Fruit fly (Drosophila melanogaster) whole organism, embryonic: ENCODE results near the gene TTLL5.

Experiments used
- CG10267 ChIP-seq: fragments of 200-800 bp; sonication (Bioruptor generic); optimal IDR thresholded peaks from 2 replicates; lab custom pipeline; 2018; ENCODE audit warnings: missing biosample characterization, mild to moderate bottlenecking, missing genetic modification characterization, moderate library complexity
- CG10321 ChIP-seq: fragments of 200-800 bp; sonication (Bioruptor generic); IDR thresholded peaks from 2 replicates; pipeline ENCODE4 v1.3.6; 2022; ENCODE audit warnings: missing biosample characterization, missing genetic modification characterization
- CG10462 ChIP-seq: fragments of 200-800 bp; sonication (Bioruptor generic); optimal IDR thresholded peaks from 2 replicates; lab custom pipeline; 2016; ENCODE audit warnings: missing biosample characterization, missing genetic modification characterization
- CG12299 ChIP-seq: fragments of 200-800 bp; sonication (Bioruptor generic); optimal IDR thresholded peaks from 2 replicates; lab custom pipeline; 2018; ENCODE audit warnings: missing biosample characterization, mild to moderate bottlenecking, missing genetic modification characterization
- CG13775 ChIP-seq: fragments of 200-800 bp; sonication (Bioruptor generic); optimal IDR thresholded peaks from 3 replicates; lab custom pipeline; 2017; ENCODE audit warnings: missing biosample characterization, mild to moderate bottlenecking, missing genetic modification characterization
- CG15479 ChIP-seq: fragments of 200-800 bp; sonication (Bioruptor generic); optimal IDR thresholded peaks from 3 replicates; lab custom pipeline; 2019; ENCODE audit warnings: missing biosample characterization, mild to moderate bottlenecking, missing genetic modification characterization, moderate library complexity
- CG15601 ChIP-seq: fragments of 200-800 bp; sonication (Bioruptor generic); optimal IDR thresholded peaks from 3 replicates; lab custom pipeline; 2019; ENCODE audit warnings: missing biosample characterization, mild to moderate bottlenecking, missing genetic modification characterization, moderate library complexity
- CG17186 ChIP-seq: fragments of 200-800 bp; sonication (Bioruptor generic); optimal IDR thresholded peaks from 3 replicates; lab custom pipeline; 2017; ENCODE audit warnings: missing biosample characterization, missing genetic modification reagents, missing genetic modification characterization
- CG17385 ChIP-seq: fragments of 200-800 bp; sonication (Bioruptor generic); optimal IDR thresholded peaks from 3 replicates; lab custom pipeline; 2018; ENCODE audit warnings: missing biosample characterization, mild to moderate bottlenecking, missing genetic modification characterization
- CG1832 ChIP-seq: fragments of 200-800 bp; sonication (Bioruptor generic); optimal IDR thresholded peaks from 2 replicates; lab custom pipeline; 2017; ENCODE audit warnings: missing biosample characterization, mild to moderate bottlenecking, missing genetic modification characterization, inconsistent platforms
- CG2120 ChIP-seq: fragments of 200-800 bp; sonication (Bioruptor generic); optimal IDR thresholded peaks from 3 replicates; lab custom pipeline; 2016; ENCODE audit warnings: missing biosample characterization, missing genetic modification characterization
- CG2129 ChIP-seq: fragments of 200-800 bp; sonication (Bioruptor generic); IDR thresholded peaks from 2 replicates; pipeline ENCODE4 v1.3.6; 2022; ENCODE audit warnings: missing biosample characterization, missing genetic modification characterization; ENCODE audit not compliant: partially characterized antibody
- CG3847 ChIP-seq: fragments of 200-800 bp; sonication (Bioruptor generic); IDR thresholded peaks from 2 replicates; pipeline ENCODE4 v1.3.6; 2022; ENCODE audit warnings: missing biosample characterization, missing genetic modification characterization
- CG6854 ChIP-seq: fragments of 200-800 bp; sonication (Bioruptor generic); optimal IDR thresholded peaks from 3 replicates; lab custom pipeline; 2017; ENCODE audit warnings: missing biosample characterization, mild to moderate bottlenecking, missing genetic modification characterization
- CG9437 ChIP-seq: fragments of 200-800 bp; sonication (Bioruptor generic); optimal IDR thresholded peaks from 2 replicates; lab custom pipeline; 2018; ENCODE audit warnings: missing biosample characterization, mild to moderate bottlenecking, missing genetic modification characterization
- CG9876 ChIP-seq: fragments of 200-800 bp; sonication (Bioruptor generic); optimal IDR thresholded peaks from 2 replicates; lab custom pipeline; 2016; ENCODE audit warnings: missing biosample characterization, missing genetic modification characterization
- Chrac-16 ChIP-seq: fragments of 200-800 bp; sonication (Bioruptor generic); optimal IDR thresholded peaks from 3 replicates; lab custom pipeline; 2016; ENCODE audit warnings: missing biosample characterization, missing genetic modification characterization
- Dip2 ChIP-seq: fragments of 200-800 bp; sonication (Bioruptor generic); IDR thresholded peaks from 2 replicates; pipeline ENCODE4 v1.3.6; 2022; ENCODE audit warnings: missing biosample characterization, missing genetic modification characterization
- Dp ChIP-seq: fragments of 200-800 bp; sonication (Bioruptor generic); optimal IDR thresholded peaks from 2 replicates; lab custom pipeline; 2018; ENCODE audit warnings: missing biosample characterization, mild to moderate bottlenecking, missing genetic modification characterization, moderate library complexity
- E2f2 ChIP-seq: fragments of 200-800 bp; sonication (Bioruptor generic); IDR thresholded peaks from 2 replicates; pipeline ENCODE4 v1.3.6; 2022; ENCODE audit warnings: missing biosample characterization, missing genetic modification characterization
- ERR ChIP-seq: fragments of 200-800 bp; sonication (Bioruptor generic); optimal IDR thresholded peaks from 2 replicates; lab custom pipeline; 2016; ENCODE audit warnings: missing biosample characterization, missing genetic modification characterization
- Ets65A ChIP-seq: fragments of 200-800 bp; sonication (Bioruptor generic); peaks from one replicate; lab custom pipeline; 2016; ENCODE audit warnings: missing biosample characterization, missing genetic modification characterization
- GATAe ChIP-seq: fragments of 200-800 bp; sonication (Bioruptor generic); conservative IDR thresholded peaks from 2 replicates; pipeline ENCODE4 v1.3.6; 2022; ENCODE audit warnings: missing biosample characterization, missing genetic modification characterization
- HHEX ChIP-seq: fragments of 200-800 bp; sonication (Bioruptor generic); optimal IDR thresholded peaks from 3 replicates; lab custom pipeline; 2017; ENCODE audit warnings: missing biosample characterization, mild to moderate bottlenecking, missing genetic modification characterization, missing genetic modification reagents
- Hmx ChIP-seq: fragments of 200-800 bp; sonication (Bioruptor generic); optimal IDR thresholded peaks from 2 replicates; lab custom pipeline; 2016; ENCODE audit warnings: missing biosample characterization, missing genetic modification characterization
- Jarid2 ChIP-seq: fragments of 200-800 bp; sonication (Bioruptor generic); optimal IDR thresholded peaks from 3 replicates; lab custom pipeline; 2017; ENCODE audit warnings: mild to moderate bottlenecking, missing biosample characterization, missing genetic modification reagents, missing genetic modification characterization
- Oaz ChIP-seq: fragments of 200-800 bp; sonication (Bioruptor generic); IDR thresholded peaks from 2 replicates; pipeline ENCODE4 v1.3.6; 2022; ENCODE audit warnings: missing biosample characterization, missing genetic modification characterization
- Sin3A ChIP-seq: fragments of >200 bp; optimal IDR thresholded peaks from 2 replicates; lab custom pipeline; 2018
- Usf ChIP-seq: fragments of 200-800 bp; sonication (Bioruptor generic); optimal IDR thresholded peaks from 2 replicates; lab custom pipeline; 2017; ENCODE audit warnings: missing genotype, missing biosample characterization, missing genetic modification characterization
- cad ChIP-seq: fragments of >200 bp; optimal IDR thresholded peaks from 2 replicates; lab custom pipeline; 2017; ENCODE audit warnings: missing biosample characterization, missing genetic modification characterization
- caup ChIP-seq: fragments of 200-800 bp; sonication (Bioruptor generic); optimal IDR thresholded peaks from 3 replicates; lab custom pipeline; 2017; ENCODE audit warnings: missing biosample characterization, mild to moderate bottlenecking, missing genetic modification characterization, moderate library complexity; ENCODE audit not compliant: severe bottlenecking
- ci ChIP-seq: fragments of 200-800 bp; sonication (Bioruptor generic); IDR thresholded peaks from 3 replicates; pipeline ENCODE4 v1.3.6; 2022; ENCODE audit warnings: missing biosample characterization, missing genetic modification characterization
- crol ChIP-seq: fragments of 200-800 bp; sonication (Bioruptor generic); IDR thresholded peaks from 2 replicates; pipeline ENCODE4 v1.3.6; 2022; ENCODE audit warnings: missing biosample characterization, missing genetic modification characterization
- crp ChIP-seq, 2 experiments: fragments of 200-800 bp; sonication (Bioruptor generic); optimal IDR thresholded peaks; 2 replicates in 1 of 2; 3 replicates in 1 of 2; lab custom pipeline; 2017; ENCODE audit warnings: missing biosample characterization in 2 of 2, missing genetic modification characterization in 2 of 2, mild to moderate bottlenecking in 1 of 2, moderate library complexity in 1 of 2
- dimm ChIP-seq: fragments of 200-800 bp; sonication (Bioruptor generic); IDR thresholded peaks from 2 replicates; pipeline ENCODE4 v1.3.6; 2022; ENCODE audit warnings: missing biosample characterization, missing genetic modification characterization
- dpn ChIP-seq, 2 experiments: fragments of 200-800 bp; sonication (Bioruptor generic); optimal IDR thresholded peaks; 3 replicates each; lab custom pipeline; 2016; ENCODE audit warnings: missing biosample characterization in 2 of 2, missing genetic modification characterization in 2 of 2
- fd102C ChIP-seq: fragments of 200-800 bp; sonication (Bioruptor generic); optimal IDR thresholded peaks from 2 replicates; lab custom pipeline; 2018; ENCODE audit warnings: missing biosample characterization, mild to moderate bottlenecking, missing genetic modification characterization, moderate library complexity
- gt ChIP-seq: fragments of 200-800 bp; sonication (Bioruptor generic); IDR thresholded peaks from 2 replicates; pipeline ENCODE4 v1.3.6; 2022; ENCODE audit warnings: missing biosample characterization, missing genetic modification characterization
- ken ChIP-seq: fragments of 200-800 bp; sonication (Bioruptor generic); IDR thresholded peaks from 3 replicates; pipeline ENCODE4 v1.3.6; 2022; ENCODE audit warnings: missing biosample characterization, missing genetic modification characterization
- kni ChIP-seq: fragments of 200-800 bp; sonication (Bioruptor generic); optimal IDR thresholded peaks from 3 replicates; lab custom pipeline; 2017; ENCODE audit warnings: mild to moderate bottlenecking, missing biosample characterization, missing genetic modification reagents, missing genetic modification characterization
- odd ChIP-seq: fragments of 200-800 bp; sonication (Bioruptor generic); optimal IDR thresholded peaks from 2 replicates; lab custom pipeline; 2017; ENCODE audit warnings: missing biosample characterization, mild to moderate bottlenecking, missing genetic modification characterization
- rib ChIP-seq: fragments of 200-800 bp; sonication (Bioruptor generic); IDR thresholded peaks from 2 replicates; pipeline ENCODE4 v1.3.6; 2022; ENCODE audit warnings: missing biosample characterization, missing genetic modification characterization
- run ChIP-seq: fragments of 200-800 bp; sonication (Bioruptor generic); optimal IDR thresholded peaks from 3 replicates; lab custom pipeline; 2018; ENCODE audit warnings: missing biosample characterization, mild to moderate bottlenecking, missing genetic modification characterization
- seq ChIP-seq: fragments of 200-800 bp; sonication (Bioruptor generic); IDR thresholded peaks from 2 replicates; pipeline ENCODE4 v1.3.6; 2022; ENCODE audit warnings: missing biosample characterization, missing genetic modification characterization
- sima ChIP-seq: fragments of 200-800 bp; sonication (Bioruptor generic); optimal IDR thresholded peaks from 2 replicates; lab custom pipeline; 2016; ENCODE audit warnings: missing biosample characterization, missing genetic modification characterization
- sna ChIP-seq: fragments of 200-800 bp; sonication (Bioruptor generic); IDR thresholded peaks from 2 replicates; pipeline ENCODE4 v1.3.6; 2022; ENCODE audit warnings: missing biosample characterization, missing genetic modification characterization; ENCODE audit not compliant: partially characterized antibody
- tap ChIP-seq: fragments of 200-800 bp; optimal IDR thresholded peaks from 3 replicates; lab custom pipeline; 2019; ENCODE audit warnings: missing biosample characterization, mild to moderate bottlenecking, missing genetic modification characterization, moderate library complexity
- tll ChIP-seq, 2 experiments: fragments of 200-800 bp in 1 of 2; fragments of >200 bp in 1 of 2; sonication (Bioruptor generic) in 1 of 2; optimal IDR thresholded peaks; 2 replicates each; lab custom pipeline; 2017 to 2019; ENCODE audit warnings: missing biosample characterization in 2 of 2, missing genetic modification characterization in 2 of 2, mild to moderate bottlenecking in 1 of 2, moderate library complexity in 1 of 2
- zen ChIP-seq: fragments of 200-800 bp; sonication (Bioruptor generic); optimal IDR thresholded peaks from 3 replicates; lab custom pipeline; 2018; ENCODE audit warnings: missing biosample characterization, mild to moderate bottlenecking, missing genetic modification characterization, moderate library complexity

Gene TTLL5

dm6 chr3R:25172353-25172752, 49.6 kb upstream of the TTLL5 start:
- TF ChIP-seq dimm (GFP tag; lab: Robert Waterston, UW) (no peak), zen (peak; percentile 66), cad (GFP tag; lab: Kevin White, UChicago) (peak; percentile 94), fd102C (GFP tag; lab: Kevin White, UChicago) (peak; percentile 2), CG10462 (no peak), CG1832 (no peak), CG17186 (no peak), rib (GFP tag; lab: Robert Waterston, UW) (no peak), tll (GFP tag; optimal IDR thresholded peaks at IDR 0.05; lab: Kevin White, UChicago) (peak in 1 of 2 experiments; percentile 70)

dm6 chr3R:25168259-25168972, 45.7 kb upstream of the TTLL5 start:
- TF ChIP-seq ken (no peak), CG12299 (tag; lab: Kevin White, UChicago) (no peak), CG3847 (GFP tag; lab: Robert Waterston, UW) (peak; percentile 42), ci (no peak), CG10321 (GFP tag; lab: Robert Waterston, UW) (no peak), CG2120 (peak; percentile 56), Hmx (GFP tag; lab: Kevin White, UChicago) (no peak), dpn (GFP tag; optimal IDR thresholded peaks at IDR 0.05; lab: Kevin White, UChicago) (peak; percentile 12 to 19), CG6854 (GFP tag; lab: Kevin White, UChicago) (peak; percentile 31), CG15479 (no peak), dimm (GFP tag; lab: Robert Waterston, UW) (no peak), CG9876 (no peak), gt (GFP tag; lab: Robert Waterston, UW) (no peak), Chrac-16 (GFP tag; lab: Kevin White, UChicago) (no peak), odd (no peak), tap (tag; lab: Kevin White, UChicago) (peak; percentile 25), CG10267 (peak; percentile 27), run (tag; lab: Kevin White, UChicago) (no peak), Jarid2 (GFP tag; lab: Kevin White, UChicago) (peak; percentile 5), Ets65A (GFP tag; lab: Kevin White, UChicago) (peak; percentile 13), CG15601 (tag; lab: Kevin White, UChicago) (peak; percentile 3), CG2129 (GFP tag; lab: Robert Waterston, UW) (no peak), seq (GFP tag; lab: Robert Waterston, UW) (no peak), Dp (GFP tag; lab: Kevin White, UChicago) (no peak), Oaz (GFP tag; lab: Robert Waterston, UW) (no peak), crol (0 out of 2 replicates have a peak, but pooled peaks have one; percentile 1), ERR (GFP tag; lab: Kevin White, UChicago) (no peak), HHEX (GFP tag; lab: Kevin White, UChicago) (peak; percentile 49), Dip2 (no peak), CG17385 (GFP tag; lab: Kevin White, UChicago) (peak; percentile 44), GATAe (GFP tag; lab: Robert Waterston, UW) (no peak), crp (GFP tag; optimal IDR thresholded peaks at IDR 0.05; lab: Kevin White, UChicago) (no peak), caup (GFP tag; lab: Kevin White, UChicago) (no peak), Usf (no peak), sima (no peak), fd102C (GFP tag; lab: Kevin White, UChicago) (no peak), kni (GFP tag; lab: Kevin White, UChicago) (no peak), sna (no peak), E2f2 (GFP tag; lab: Robert Waterston, UW) (peak; percentile 21; the same call in 1 of the 2 replicates), CG13775 (peak; percentile 43), CG9437 (GFP tag; lab: Kevin White, UChicago) (peak; percentile 4), Sin3A (lab: Kevin White, UChicago) (no peak)
